Fruit fly (Drosophila melanogaster) whole organism, prepupa: ENCODE data around the gene CG10140.

Experiments
- Blimp-1 ChIP-seq: fragments of 200-800 bp; sonication (Bioruptor generic); optimal IDR thresholded peaks from 3 replicates; lab custom pipeline; 2017; ENCODE audit warnings: missing biosample characterization, missing genetic modification characterization, mild to moderate bottlenecking, moderate library complexity, missing genetic modification reagents
- CG10631 ChIP-seq: fragments of 200-800 bp; sonication (Bioruptor generic); optimal IDR thresholded peaks from 2 replicates; lab custom pipeline; 2016; ENCODE audit warnings: missing biosample characterization, missing genetic modification characterization
- CG10669 ChIP-seq: fragments of 200-800 bp; sonication (Bioruptor generic); optimal IDR thresholded peaks from 3 replicates; lab custom pipeline; 2018; ENCODE audit warnings: missing biosample characterization, mild to moderate bottlenecking, missing genetic modification characterization, moderate library complexity
- CG11294 ChIP-seq: fragments of 200-800 bp; sonication (Bioruptor generic); IDR thresholded peaks from 2 replicates; pipeline ENCODE4 v1.3.6; 2022; ENCODE audit warnings: missing biosample characterization, missing genetic modification characterization
- CG11762 ChIP-seq: fragments of 200-800 bp; sonication (Bioruptor generic); optimal IDR thresholded peaks from 3 replicates; lab custom pipeline; 2016; ENCODE audit warnings: missing biosample characterization, missing genetic modification characterization; ENCODE audit not compliant: insufficient read depth
- CG15336 ChIP-seq: fragments of 200-800 bp; sonication (Bioruptor generic); IDR thresholded peaks from 2 replicates; pipeline ENCODE4 v1.3.6; 2022; ENCODE audit warnings: missing biosample characterization, missing genetic modification characterization
- CG1621 ChIP-seq: fragments of 200-800 bp; sonication (Bioruptor generic); optimal IDR thresholded peaks from 3 replicates; lab custom pipeline; 2018; ENCODE audit warnings: missing biosample characterization, mild to moderate bottlenecking, missing genetic modification characterization
- CG16779 ChIP-seq: fragments of 200-800 bp; sonication (Bioruptor generic); optimal IDR thresholded peaks from 3 replicates; lab custom pipeline; 2017; ENCODE audit warnings: missing biosample characterization, mild to moderate bottlenecking, missing genetic modification characterization
- CG3032 ChIP-seq: fragments of 200-800 bp; optimal IDR thresholded peaks from 2 replicates; lab custom pipeline; 2019; ENCODE audit warnings: missing biosample characterization, mild to moderate bottlenecking, missing genetic modification characterization, moderate library complexity
- CG31627 ChIP-seq: fragments of 200-800 bp; sonication (Bioruptor generic); optimal IDR thresholded peaks from 3 replicates; lab custom pipeline; 2016; ENCODE audit warnings: missing biosample characterization, missing genetic modification characterization
- CG32006 ChIP-seq: fragments of 200-800 bp; sonication (Bioruptor generic); optimal IDR thresholded peaks from 3 replicates; lab custom pipeline; 2017; ENCODE audit warnings: missing biosample characterization, mild to moderate bottlenecking, missing genetic modification characterization
- CG34406 ChIP-seq: fragments of 200-800 bp; sonication (Bioruptor generic); optimal IDR thresholded peaks from 3 replicates; lab custom pipeline; 2016; ENCODE audit warnings: missing biosample characterization, missing genetic modification characterization
- CG6163 ChIP-seq: fragments of 200-800 bp; sonication (Bioruptor generic); IDR thresholded peaks from 3 replicates; pipeline ENCODE4 v1.3.6; 2022; ENCODE audit warnings: missing biosample characterization, missing genetic modification characterization
- CG6276 ChIP-seq: fragments of 200-800 bp; sonication (Bioruptor generic); optimal IDR thresholded peaks from 2 replicates; lab custom pipeline; 2017; ENCODE audit warnings: missing biosample characterization, mild to moderate bottlenecking, missing genetic modification characterization
- CG6792 ChIP-seq: fragments of 200-800 bp; sonication (Bioruptor generic); optimal IDR thresholded peaks from 3 replicates; lab custom pipeline; 2016; ENCODE audit warnings: missing biosample characterization, missing genetic modification characterization
- CG6808 ChIP-seq: fragments of 200-800 bp; sonication (Bioruptor generic); optimal IDR thresholded peaks from 3 replicates; lab custom pipeline; 2017; ENCODE audit warnings: missing biosample characterization, missing genetic modification characterization, mild to moderate bottlenecking, moderate library complexity, missing genetic modification reagents
- CG8119 ChIP-seq: fragments of 200-800 bp; sonication (Bioruptor generic); IDR thresholded peaks from 3 replicates; pipeline ENCODE4 v1.3.6; 2022; ENCODE audit warnings: missing biosample characterization, missing genetic modification characterization
- CG8319 ChIP-seq: fragments of 200-800 bp; sonication (Bioruptor generic); optimal IDR thresholded peaks from 3 replicates; lab custom pipeline; 2016; ENCODE audit warnings: missing biosample characterization, missing genetic modification characterization
- CG8632 ChIP-seq: fragments of 200-800 bp; sonication (Bioruptor generic); optimal IDR thresholded peaks from 3 replicates; lab custom pipeline; 2016; ENCODE audit warnings: missing biosample characterization, missing genetic modification characterization
- CG9139 ChIP-seq: fragments of 200-800 bp; sonication (Bioruptor generic); optimal IDR thresholded peaks from 3 replicates; lab custom pipeline; 2017; ENCODE audit warnings: missing biosample characterization, mild to moderate bottlenecking, missing genetic modification characterization
- Eip78C ChIP-seq: fragments of 200-800 bp; sonication (Bioruptor generic); peaks from one replicate; lab custom pipeline; 2016; ENCODE audit warnings: missing biosample characterization, missing genetic modification characterization
- Eip93F ChIP-seq: fragments of 200-800 bp; sonication (Bioruptor generic); optimal IDR thresholded peaks from 2 replicates; lab custom pipeline; 2016; ENCODE audit warnings: missing biosample characterization, mild to moderate bottlenecking, missing genetic modification characterization
- Ets96B ChIP-seq: fragments of 200-800 bp; optimal IDR thresholded peaks from 2 replicates; lab custom pipeline; 2019; ENCODE audit warnings: missing biosample characterization, mild to moderate bottlenecking, missing genetic modification characterization, moderate library complexity
- Gug ChIP-seq: fragments of 200-800 bp; sonication (Bioruptor generic); IDR thresholded peaks from 2 replicates; pipeline ENCODE4 v1.3.6; 2022; ENCODE audit warnings: missing biosample characterization, missing genetic modification characterization
- Hr39 ChIP-seq: fragments of 200-800 bp; sonication (Bioruptor generic); optimal IDR thresholded peaks from 2 replicates; lab custom pipeline; 2016; ENCODE audit warnings: missing biosample characterization, missing genetic modification characterization
- Lpt ChIP-seq: fragments of 200-800 bp; sonication (Bioruptor generic); optimal IDR thresholded peaks from 3 replicates; lab custom pipeline; 2016; ENCODE audit warnings: missing biosample characterization, missing genetic modification characterization
- OdsH ChIP-seq: fragments of 200-800 bp; sonication (Bioruptor generic); optimal IDR thresholded peaks from 3 replicates; lab custom pipeline; 2016; ENCODE audit warnings: missing biosample characterization, missing genetic modification characterization
- Smox ChIP-seq: fragments of 200-800 bp; sonication (Bioruptor generic); optimal IDR thresholded peaks from 3 replicates; lab custom pipeline; 2016; ENCODE audit warnings: missing biosample characterization, missing genetic modification characterization
- Sox102F ChIP-seq: fragments of 200-800 bp; sonication (Bioruptor generic); optimal IDR thresholded peaks from 2 replicates; lab custom pipeline; 2016; ENCODE audit warnings: missing biosample characterization, mild to moderate bottlenecking, missing genetic modification characterization
- Sox14 ChIP-seq: fragments of 200-800 bp; sonication (Bioruptor generic); optimal IDR thresholded peaks from 3 replicates; lab custom pipeline; 2016; ENCODE audit warnings: missing biosample characterization, missing genetic modification characterization
- achi ChIP-seq: fragments of 200-800 bp; sonication (Bioruptor generic); optimal IDR thresholded peaks from 3 replicates; lab custom pipeline; 2016; ENCODE audit warnings: missing biosample characterization, missing genetic modification characterization
- acj6 ChIP-seq: fragments of 200-800 bp; sonication (Bioruptor generic); optimal IDR thresholded peaks from 3 replicates; lab custom pipeline; 2016; ENCODE audit warnings: missing biosample characterization, missing genetic modification characterization
- cyc ChIP-seq: fragments of 200-800 bp; sonication (Bioruptor generic); optimal IDR thresholded peaks from 3 replicates; lab custom pipeline; 2016; ENCODE audit warnings: missing biosample characterization, missing genetic modification characterization
- dac ChIP-seq: fragments of 200-800 bp; sonication (Bioruptor generic); optimal IDR thresholded peaks from 2 replicates; lab custom pipeline; 2017; ENCODE audit warnings: missing biosample characterization, mild to moderate bottlenecking, missing genetic modification characterization
- dsx ChIP-seq: fragments of 200-800 bp; optimal IDR thresholded peaks from 3 replicates; lab custom pipeline; 2019; ENCODE audit warnings: missing biosample characterization, mild to moderate bottlenecking, missing genetic modification characterization, moderate library complexity; ENCODE audit not compliant: poor library complexity, severe bottlenecking
- eg ChIP-seq: fragments of 200-800 bp; sonication (Bioruptor generic); IDR thresholded peaks from 3 replicates; pipeline ENCODE4 v1.3.6; 2022; ENCODE audit warnings: missing biosample characterization, missing genetic modification characterization
- esn ChIP-seq: fragments of 200-800 bp; sonication (Bioruptor generic); optimal IDR thresholded peaks from 2 replicates; lab custom pipeline; 2016; ENCODE audit warnings: missing biosample characterization, mild to moderate bottlenecking, missing genetic modification characterization, moderate library complexity
- fd85E ChIP-seq: fragments of 200-800 bp; sonication (Bioruptor generic); optimal IDR thresholded peaks from 3 replicates; lab custom pipeline; 2016; ENCODE audit warnings: missing biosample characterization, missing genetic modification characterization
- fkh ChIP-seq: fragments of 200-800 bp; sonication (Bioruptor generic); optimal IDR thresholded peaks from 3 replicates; lab custom pipeline; 2017; ENCODE audit warnings: missing biosample characterization, mild to moderate bottlenecking, missing genetic modification characterization, moderate library complexity
- lz ChIP-seq: fragments of 200-800 bp; sonication (Bioruptor generic); optimal IDR thresholded peaks from 3 replicates; lab custom pipeline; 2016; ENCODE audit warnings: missing biosample characterization, missing genetic modification characterization
- pdm3 ChIP-seq: fragments of 200-800 bp; sonication (Bioruptor generic); optimal IDR thresholded peaks from 3 replicates; lab custom pipeline; 2016; ENCODE audit warnings: missing biosample characterization, missing genetic modification characterization
- salr ChIP-seq, 2 experiments: fragments of 200-800 bp; sonication (Bioruptor generic); optimal IDR thresholded peaks; 3 replicates each; lab custom pipeline; 2016 to 2018; ENCODE audit warnings: missing biosample characterization in 2 of 2, missing genetic modification characterization in 2 of 2, mild to moderate bottlenecking in 1 of 2
- spab ChIP-seq: fragments of 200-800 bp; sonication (Bioruptor generic); optimal IDR thresholded peaks from 2 replicates; lab custom pipeline; 2017; ENCODE audit warnings: missing biosample characterization, mild to moderate bottlenecking, missing genetic modification characterization, missing genetic modification reagents
- ss ChIP-seq, 2 experiments: fragments of 200-800 bp; sonication (Bioruptor generic); optimal IDR thresholded peaks; 2 replicates in 1 of 2; 3 replicates in 1 of 2; lab custom pipeline; 2017 to 2018; ENCODE audit warnings: mild to moderate bottlenecking in 2 of 2, missing biosample characterization in 2 of 2, missing genetic modification characterization in 2 of 2, moderate library complexity in 1 of 2
- svp ChIP-seq: fragments of 200-800 bp; sonication (Bioruptor generic); peaks from one replicate; lab custom pipeline; 2016; ENCODE audit warnings: missing biosample characterization, missing genetic modification characterization
- topi ChIP-seq: fragments of 200-800 bp; sonication (Bioruptor generic); optimal IDR thresholded peaks from 3 replicates; lab custom pipeline; 2016; ENCODE audit warnings: missing biosample characterization, missing genetic modification characterization
- vri ChIP-seq: fragments of 200-800 bp; sonication (Bioruptor generic); optimal IDR thresholded peaks from 3 replicates; lab custom pipeline; 2016; ENCODE audit warnings: missing biosample characterization, mild to moderate bottlenecking, missing genetic modification characterization

The CG10140 gene

DNA sequence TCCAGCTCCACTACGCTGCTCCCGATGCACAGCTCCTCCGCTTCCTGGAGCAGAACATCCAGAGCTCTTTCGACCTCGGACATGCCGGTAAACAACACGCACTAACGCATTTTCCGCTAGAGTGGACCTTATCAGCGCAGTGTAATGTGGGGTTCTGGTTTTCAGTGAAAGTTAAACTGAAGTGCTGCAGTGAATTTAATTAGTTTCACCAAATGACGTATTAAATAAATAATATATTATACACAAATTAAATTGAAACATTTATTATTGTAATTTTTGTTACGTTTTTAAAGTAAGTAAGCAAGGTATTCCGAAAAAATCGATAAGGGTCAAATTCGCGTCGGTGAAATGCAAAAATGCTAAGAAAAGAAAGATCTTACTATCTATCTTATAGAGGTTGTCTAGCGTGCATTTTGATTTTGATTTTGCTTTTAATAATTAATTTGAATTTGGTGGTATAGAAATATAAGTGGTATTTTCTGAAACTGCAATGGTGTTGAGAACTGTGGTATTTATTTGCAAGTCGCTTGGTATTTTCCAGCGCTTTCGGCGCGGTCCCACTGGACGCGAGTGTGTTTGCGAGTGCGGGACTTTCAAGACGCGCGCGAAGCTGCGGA, 10.0 kb upstream of the CG10140 start, which contains the start of the genes JMJD7 and CG10738 (continued):
- TF ChIP-seq eg (GFP tag; lab: Robert Waterston, UW) (peak; percentile 87), CG10669 (GFP tag; lab: Kevin White, UChicago) (peak; percentile 78), CG11294 (peak; percentile 51; the same call in 1 of the 2 replicates), CG6276 (GFP tag; lab: Kevin White, UChicago) (peak; percentile 26), Lpt (GFP tag; lab: Kevin White, UChicago) (peak; percentile 41), CG31627 (GFP tag; lab: Kevin White, UChicago) (peak; percentile 23), CG34406 (GFP tag; lab: Kevin White, UChicago) (no peak), CG10631 (GFP tag; lab: Kevin White, UChicago) (no peak), vri (GFP tag; lab: Kevin White, UChicago) (no peak), CG6792 (peak; percentile 29), CG6163 (GFP tag; lab: Robert Waterston, UW) (peak; percentile 85), CG8319 (GFP tag; lab: Kevin White, UChicago) (no peak), CG3032 (tag; lab: Kevin White, UChicago) (peak; percentile 44), pdm3 (GFP tag; lab: Kevin White, UChicago) (peak; percentile 49)

DNA sequence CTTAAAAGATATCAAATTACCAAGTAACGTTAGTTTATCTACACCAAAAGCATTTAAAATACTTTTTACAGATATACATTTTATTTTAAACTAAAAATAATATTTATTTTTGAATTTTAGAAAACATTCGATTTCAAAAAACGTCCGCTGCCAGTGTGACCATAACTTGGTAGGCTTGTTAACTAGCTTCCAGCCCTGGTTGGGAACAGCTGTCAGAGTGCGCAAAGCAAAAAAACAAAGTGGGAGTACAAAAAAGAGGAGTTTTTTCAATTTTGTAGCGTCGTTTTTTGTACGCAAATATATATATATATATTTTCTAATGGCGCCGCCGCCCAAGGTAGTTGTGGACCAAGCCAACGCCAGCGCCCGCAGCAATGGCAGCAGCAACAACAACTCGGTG, 2.1 kb upstream of the CG10140 start, which contains the start of gene cmb:
TSS of gene cmb (plus strand) at position 195 of the 400 bp plus-strand sequence.
- TF ChIP-seq acj6 (GFP tag; lab: Kevin White, UChicago) (peak; percentile 43), CG15336 (GFP tag; lab: Robert Waterston, UW) (peak; percentile 91), Eip93F (GFP tag; lab: Kevin White, UChicago) (peak; percentile 31), CG6163 (GFP tag; lab: Robert Waterston, UW) (peak; percentile 97), vri (GFP tag; lab: Kevin White, UChicago) (peak; percentile 17), Eip78C (no peak), Ets96B (peak; percentile 90), esn (GFP tag; lab: Kevin White, UChicago) (peak; percentile 60), eg (GFP tag; lab: Robert Waterston, UW) (peak; percentile 97), CG1621 (peak; percentile 90), CG32006 (GFP tag; lab: Kevin White, UChicago) (peak; percentile 93), CG8119 (peak; percentile 96), CG8632 (peak; percentile 56), Sox14 (GFP tag; lab: Kevin White, UChicago) (peak; percentile 62), fkh (GFP tag; lab: Kevin White, UChicago) (no peak), CG6808 (GFP tag; lab: Kevin White, UChicago) (peak; percentile 87), cyc (peak; percentile 11), Lpt (GFP tag; lab: Kevin White, UChicago) (peak; percentile 90), Hr39 (GFP tag; lab: Kevin White, UChicago) (no peak), topi (GFP tag; lab: Kevin White, UChicago) (peak; percentile 41), CG34406 (GFP tag; lab: Kevin White, UChicago) (peak; percentile 62), CG16779 (tag; lab: Kevin White, UChicago) (peak; percentile 92), Smox (GFP tag; lab: Kevin White, UChicago) (peak; percentile 12), salr (GFP tag; optimal IDR thresholded peaks at IDR 0.05; lab: Kevin White, UChicago) (peak; percentile 81 to 88), CG10631 (GFP tag; lab: Kevin White, UChicago) (no peak), Blimp-1 (peak; percentile 16), lz (GFP tag; lab: Kevin White, UChicago) (peak; percentile 8), fd85E (no peak), svp (GFP tag; lab: Kevin White, UChicago) (no peak), dsx (GFP tag; lab: Kevin White, UChicago) (peak; percentile 88), Sox102F (GFP tag; lab: Kevin White, UChicago) (peak; percentile 48), CG11762 (GFP tag; lab: Kevin White, UChicago) (peak; percentile 59), CG10669 (GFP tag; lab: Kevin White, UChicago) (peak; percentile 81), achi (GFP tag; lab: Kevin White, UChicago) (peak; percentile 88), CG31627 (GFP tag; lab: Kevin White, UChicago) (no peak), dac (GFP tag; lab: Kevin White, UChicago) (peak; percentile 94), Gug (GFP tag; lab: Robert Waterston, UW) (peak; percentile 79), CG6276 (GFP tag; lab: Kevin White, UChicago) (peak; percentile 98), ss (GFP tag; optimal IDR thresholded peaks at IDR 0.05; lab: Kevin White, UChicago) (peak; percentile 92 to 93), spab (GFP tag; lab: Kevin White, UChicago) (peak; percentile 88), CG9139 (GFP tag; lab: Kevin White, UChicago) (peak; percentile 91), OdsH (GFP tag; lab: Kevin White, UChicago) (peak; percentile 71)
